Worm (Caenorhabditis elegans) whole organism, L4 larva: ENCODE results near the gene ceh-19.
A peak's percentile ranks its signal among the peaks of the same experiment; 100 is the strongest.

Source experiments
- D1046.2 ChIP-seq: fragments of 200-800 bp; sonication (Bioruptor generic); IDR thresholded peaks from 2 replicates; pipeline ENCODE4 v1.3.6; 2022; ENCODE audit warnings: missing genetic modification characterization, missing compliant biosample characterization
- F10B5.3 ChIP-seq: sonication (generic microtip); optimal IDR thresholded peaks from 2 replicates; lab custom pipeline; 2016; ENCODE audit warnings: mild to moderate bottlenecking, missing genetic modification characterization, missing compliant biosample characterization
- F26F4.8 ChIP-seq: fragments of 200-800 bp; sonication (Bioruptor generic); conservative IDR thresholded peaks from 2 replicates; pipeline ENCODE4 v1.3.6; 2022; ENCODE audit warnings: missing genetic modification characterization, missing compliant biosample characterization
- F44E2.7 ChIP-seq: fragments of 200-800 bp; sonication (Bioruptor generic); IDR thresholded peaks from 2 replicates; pipeline ENCODE4 v2.1.2; 2022; ENCODE audit warnings: missing genetic modification characterization, missing compliant biosample characterization
- Y75B8A.6 ChIP-seq: fragments of 200-800 bp; sonication (Bioruptor generic); IDR thresholded peaks from 2 replicates; pipeline ENCODE4 v1.3.6; 2022; ENCODE audit warnings: missing genetic modification reagents, missing genetic modification characterization, missing compliant biosample characterization
- ZK337.2 ChIP-seq: fragments of 200-800 bp; sonication (Bioruptor generic); IDR thresholded peaks from 2 replicates; pipeline ENCODE4 v1.3.6; 2022; ENCODE audit warnings: missing genetic modification reagents, missing genetic modification characterization, missing compliant biosample characterization
- ZK546.5 ChIP-seq, 2 experiments: sonication (generic microtip); optimal IDR thresholded peaks; 2 replicates each; lab custom pipeline; 2017; ENCODE audit warnings: missing biosample characterization in 2 of 2, missing genetic modification characterization in 2 of 2
- ama-1 ChIP-seq: fragments of 150-350 bp; optimal IDR thresholded peaks from 2 replicates; lab custom pipeline; 2014; ENCODE audit warnings: inconsistent platforms, mixed read lengths
- ceh-20 ChIP-seq: fragments of 200-800 bp; sonication (Bioruptor generic); IDR thresholded peaks from 2 replicates; pipeline ENCODE4 v1.3.6; 2022; ENCODE audit warnings: missing genetic modification reagents, missing genetic modification characterization, missing compliant biosample characterization
- ceh-28 ChIP-seq: fragments of 150-350 bp; optimal IDR thresholded peaks from 2 replicates; lab custom pipeline; 2014; ENCODE audit warnings: missing biosample characterization, missing genetic modification reagents, missing genetic modification characterization
- ceh-82 ChIP-seq: sonication (generic microtip); optimal IDR thresholded peaks from 2 replicates; lab custom pipeline; 2017; ENCODE audit warnings: missing biosample characterization, missing genetic modification characterization
- cey-2 ChIP-seq: sonication (generic microtip); optimal IDR thresholded peaks from 3 replicates; lab custom pipeline; 2017; ENCODE audit warnings: missing genetic modification characterization, mild to moderate bottlenecking, missing compliant biosample characterization, antibody characterized with exemption, borderline replicate concordance; ENCODE audit not compliant: insufficient read depth
- ctbp-1 ChIP-seq: fragments of 200-800 bp; sonication (Bioruptor generic); IDR thresholded peaks from 2 replicates; pipeline ENCODE4 v1.3.6; 2022; ENCODE audit warnings: missing genetic modification reagents, missing genetic modification characterization, missing compliant biosample characterization
- daf-8 ChIP-seq: fragments of 200-800 bp; sonication (Bioruptor generic); IDR thresholded peaks from 2 replicates; pipeline ENCODE4 v1.3.6; 2022; ENCODE audit warnings: missing genetic modification characterization, missing compliant biosample characterization
- duxl-1 ChIP-seq: sonication (generic microtip); optimal IDR thresholded peaks from 2 replicates; lab custom pipeline; 2016; ENCODE audit warnings: mild to moderate bottlenecking, missing genetic modification characterization, moderate library complexity, missing compliant biosample characterization; ENCODE audit not compliant: poor library complexity
- egl-27 ChIP-seq: sonication (generic microtip); optimal IDR thresholded peaks from 3 replicates; lab custom pipeline; 2017; ENCODE audit warnings: missing biosample characterization, missing genetic modification reagents, missing genetic modification characterization
- egl-43 ChIP-seq: fragments of 200-800 bp; sonication (Bioruptor generic); IDR thresholded peaks from 2 replicates; pipeline ENCODE4 v1.3.6; 2022; ENCODE audit warnings: missing genetic modification reagents, missing genetic modification characterization, missing compliant biosample characterization
- fos-1 ChIP-seq: fragments of 150-350 bp; optimal IDR thresholded peaks from 2 replicates; lab custom pipeline; 2014; ENCODE audit warnings: missing biosample characterization, missing genetic modification characterization
- hlh-11 ChIP-seq: fragments of 200-800 bp; sonication (Bioruptor generic); optimal IDR thresholded peaks from 2 replicates; lab custom pipeline; 2018; ENCODE audit warnings: mild to moderate bottlenecking, missing genetic modification characterization, missing compliant biosample characterization
- lim-7 ChIP-seq: fragments of 200-800 bp; sonication (Bioruptor generic); IDR thresholded peaks from 2 replicates; pipeline ENCODE4 v1.3.6; 2022; ENCODE audit warnings: missing genetic modification characterization, missing compliant biosample characterization
- lin-1 ChIP-seq: fragments of 200-800 bp; sonication (Bioruptor generic); IDR thresholded peaks from 2 replicates; pipeline ENCODE4 v1.3.6; 2022; ENCODE audit warnings: missing genetic modification reagents, missing genetic modification characterization, missing compliant biosample characterization
- lin-13 ChIP-seq: fragments of 150-350 bp; optimal IDR thresholded peaks from 2 replicates; lab custom pipeline; 2014; ENCODE audit warnings: missing biosample characterization, missing genetic modification reagents, missing genetic modification characterization
- lir-3 ChIP-seq: sonication (generic microtip); optimal IDR thresholded peaks from 2 replicates; lab custom pipeline; 2016; ENCODE audit warnings: mild to moderate bottlenecking, missing genetic modification characterization, missing compliant biosample characterization
- mdt-29 ChIP-seq: fragments of 200-800 bp; sonication (Bioruptor generic); IDR thresholded peaks from 2 replicates; pipeline ENCODE4 v1.3.6; 2022; ENCODE audit warnings: missing genetic modification reagents, missing genetic modification characterization, missing compliant biosample characterization
- nhr-11 ChIP-seq: fragments of 150-350 bp; optimal IDR thresholded peaks from 2 replicates; lab custom pipeline; 2014; ENCODE audit warnings: missing biosample characterization, missing genetic modification characterization
- nhr-25 ChIP-seq: sonication (generic microtip); optimal IDR thresholded peaks from 2 replicates; lab custom pipeline; 2017; ENCODE audit warnings: missing genetic modification characterization, mild to moderate bottlenecking, missing compliant biosample characterization, antibody characterized with exemption, moderate library complexity, borderline replicate concordance; ENCODE audit not compliant: insufficient read depth
- nhr-42 ChIP-seq: fragments of 200-800 bp; sonication (Bioruptor generic); IDR thresholded peaks from 2 replicates; pipeline ENCODE4 v1.3.6; 2022; ENCODE audit warnings: missing genetic modification characterization, missing compliant biosample characterization
- nhr-6 ChIP-seq: fragments of 150-350 bp; optimal IDR thresholded peaks from 2 replicates; lab custom pipeline; 2014; ENCODE audit warnings: missing biosample characterization, missing genetic modification characterization
- nhr-77 ChIP-seq: fragments of 150-350 bp; optimal IDR thresholded peaks from 2 replicates; lab custom pipeline; 2014; ENCODE audit warnings: missing biosample characterization, missing genetic modification characterization
- php-3 ChIP-seq: fragments of 200-800 bp; sonication (Bioruptor generic); IDR thresholded peaks from 2 replicates; pipeline ENCODE4 v1.3.6; 2022; ENCODE audit warnings: missing genetic modification reagents, missing genetic modification characterization, missing compliant biosample characterization
- sdz-12 ChIP-seq: fragments of 200-800 bp; sonication (Bioruptor generic); optimal IDR thresholded peaks from 2 replicates; lab custom pipeline; 2018; ENCODE audit warnings: mild to moderate bottlenecking, missing genetic modification characterization, missing compliant biosample characterization
- skn-1 ChIP-seq: fragments of 150-350 bp; optimal IDR thresholded peaks from 2 replicates; lab custom pipeline; 2014; ENCODE audit warnings: missing biosample characterization, missing genetic modification characterization
- spr-1 ChIP-seq: sonication (generic microtip); optimal IDR thresholded peaks from 2 replicates; lab custom pipeline; 2016; ENCODE audit warnings: mild to moderate bottlenecking, missing genetic modification characterization, missing compliant biosample characterization
- spr-3 ChIP-seq: fragments of 200-800 bp; sonication (Bioruptor generic); optimal IDR thresholded peaks from 2 replicates; lab custom pipeline; 2018; ENCODE audit warnings: mild to moderate bottlenecking, missing genetic modification characterization, missing compliant biosample characterization
- unc-62 ChIP-seq, 3 experiments: fragments of 150-350 bp in 1 of 3; sonication (generic microtip); optimal IDR thresholded peaks in 2 of 3; peaks in 1 of 3; 1 replicate in 1 of 3; 2 replicates in 2 of 3; lab custom pipeline; 2014 to 2017; ENCODE audit warnings: missing biosample characterization in 3 of 3, missing genetic modification characterization in 3 of 3, missing genetic modification reagents in 3 of 3, missing genotype in 1 of 3
- vab-7 ChIP-seq: fragments of 200-800 bp; sonication (Bioruptor generic); IDR thresholded peaks from 2 replicates; pipeline ENCODE4 v1.3.6; 2022; ENCODE audit warnings: missing genetic modification reagents, missing genetic modification characterization, missing compliant biosample characterization
- zfp-2 ChIP-seq: sonication (generic microtip); optimal IDR thresholded peaks from 2 replicates; lab custom pipeline; 2016; ENCODE audit warnings: mild to moderate bottlenecking, missing genetic modification characterization, missing compliant biosample characterization
- zfp-3 ChIP-seq: fragments of 200-800 bp; sonication (Bioruptor generic); conservative IDR thresholded peaks from 2 replicates; pipeline ENCODE4 v1.3.6; 2022; ENCODE audit warnings: missing genetic modification reagents, missing genetic modification characterization, missing compliant biosample characterization
- zip-2 ChIP-seq: fragments of 150-350 bp; optimal IDR thresholded peaks from 2 replicates; lab custom pipeline; 2014; ENCODE audit warnings: missing biosample characterization, missing genetic modification characterization
- ztf-11 ChIP-seq: fragments of 150-350 bp; optimal IDR thresholded peaks from 2 replicates; lab custom pipeline; 2014; ENCODE audit warnings: missing biosample characterization, missing genetic modification characterization

The ceh-19 gene

DNA sequence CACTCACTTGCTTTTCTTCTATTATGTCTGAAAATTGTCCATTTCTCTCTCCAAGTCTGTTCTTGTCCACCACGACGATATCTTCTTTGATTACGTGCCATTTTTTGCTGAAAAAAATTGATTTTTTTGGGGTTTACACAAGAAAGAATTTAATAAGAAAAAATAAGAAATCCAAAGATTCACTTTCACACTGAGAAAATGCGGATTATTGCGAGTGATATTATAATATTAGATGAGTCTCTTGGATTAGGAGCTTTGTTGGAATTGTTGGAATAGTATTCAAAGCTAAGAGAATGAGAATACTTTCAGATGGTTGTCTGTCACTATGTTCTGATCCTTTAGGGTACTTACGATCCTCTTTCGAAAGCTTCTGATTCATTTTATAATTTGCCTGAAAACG, 16.9 kb downstream of the ceh-19 start, which contains the start of gene F20D12.7:
Gene F20D12.7 (minus strand): TSS at position 101 of the 400 bp plus-strand sequence.
- TF ChIP-seq lir-3 (tag; lab: Kevin White, UChicago) (no peak), skn-1 (tag; lab: Kevin White, UChicago) (no peak), spr-1 (tag; lab: Kevin White, UChicago) (no peak), sdz-12 (no peak), vab-7 (no peak), fos-1 (tag; lab: Kevin White, UChicago) (no peak), duxl-1 (tag; lab: Kevin White, UChicago) (no peak), ctbp-1 (no peak), hlh-11 (tag; lab: Kevin White, UChicago) (no peak), nhr-11 (no peak)
- TF ChIP-seq, all 104 proteins: peak for 0

DNA sequence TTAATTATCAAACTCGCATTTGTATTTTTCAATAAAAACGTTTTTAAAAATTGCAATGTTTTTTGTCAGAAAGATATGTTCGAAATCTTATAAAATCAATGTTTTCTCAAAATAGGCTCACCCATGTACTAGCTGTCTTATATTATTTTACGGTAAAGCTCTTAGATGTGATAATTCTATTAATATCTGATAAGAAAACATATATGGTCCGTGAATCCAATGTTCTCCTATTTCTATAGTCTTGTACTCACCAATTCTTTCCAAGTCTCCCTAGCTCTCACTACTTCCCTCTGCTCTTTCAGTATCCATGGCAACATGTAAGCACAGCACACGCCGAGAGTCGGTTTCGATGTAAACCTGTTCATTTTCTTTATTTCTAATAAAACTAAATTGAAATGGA, 22.0 kb downstream of the ceh-19 start, which contains the start of gene bbs-2:
Gene bbs-2 (plus strand): TSS at position 301 of the 400 bp plus-strand sequence.
- no peak for TF ChIP-seq ZK337.2 (GFP tag; lab: Robert Waterston, UW)
- no peak for TF ChIP-seq lim-7 (GFP tag; lab: Robert Waterston, UW)
- TF ChIP-seq sdz-12: no peak
- no peak for TF ChIP-seq ceh-82
- TF ChIP-seq cey-2 (tag; lab: Kevin White, UChicago): no peak
- TF ChIP-seq skn-1 (tag; lab: Kevin White, UChicago): no peak
- TF ChIP-seq F44E2.7: no peak
- TF ChIP-seq lin-1 (GFP tag; lab: Robert Waterston, UW): no peak
- no peak for TF ChIP-seq ceh-20
- TF ChIP-seq egl-43: no peak
- no peak for TF ChIP-seq zip-2
- no peak for TF ChIP-seq ceh-28 (tag; lab: Kevin White, UChicago)
- no peak for TF ChIP-seq nhr-42
- TF ChIP-seq ztf-11 (tag; lab: Kevin White, UChicago): no peak
- no peak for TF ChIP-seq ZK546.5 (tag; optimal IDR thresholded peaks at IDR 0.05; lab: Kevin White, UChicago)

DNA sequence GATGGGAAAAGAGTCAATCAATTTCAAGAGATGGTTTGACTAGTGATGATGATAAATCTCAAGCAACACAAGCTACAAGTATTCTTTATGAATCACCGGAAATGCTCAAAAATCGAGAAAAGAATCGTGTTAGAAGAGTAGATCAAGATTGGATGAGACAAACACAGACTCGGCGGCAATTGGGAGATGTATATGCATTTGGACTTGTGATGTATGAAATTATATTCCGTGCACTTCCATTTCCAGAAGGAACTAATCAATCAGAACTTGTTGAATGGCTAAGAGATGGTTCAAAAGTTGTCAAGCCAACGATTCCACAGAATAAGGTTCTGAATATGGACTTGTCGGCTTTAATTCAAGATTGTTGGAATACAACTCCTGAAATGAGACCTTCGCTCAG, 23.9 kb downstream of the ceh-19 start:
- TF ChIP-seq zfp-2: no peak
- no peak for TF ChIP-seq spr-3 (GFP tag; lab: Kevin White, UChicago)
- no peak for TF ChIP-seq mdt-29
- TF ChIP-seq unc-62 (GFP tag; optimal IDR thresholded peaks at IDR 0.05 in 1 of 2; lab: Kevin White, UChicago): peak in 1 of 2 experiments; percentile 92
- TF ChIP-seq unc-62 (tag; optimal IDR thresholded peaks at IDR 0.05; lab: Kevin White, UChicago): no peak
- no peak for TF ChIP-seq ceh-20
- TF ChIP-seq ctbp-1: no peak

DNA sequence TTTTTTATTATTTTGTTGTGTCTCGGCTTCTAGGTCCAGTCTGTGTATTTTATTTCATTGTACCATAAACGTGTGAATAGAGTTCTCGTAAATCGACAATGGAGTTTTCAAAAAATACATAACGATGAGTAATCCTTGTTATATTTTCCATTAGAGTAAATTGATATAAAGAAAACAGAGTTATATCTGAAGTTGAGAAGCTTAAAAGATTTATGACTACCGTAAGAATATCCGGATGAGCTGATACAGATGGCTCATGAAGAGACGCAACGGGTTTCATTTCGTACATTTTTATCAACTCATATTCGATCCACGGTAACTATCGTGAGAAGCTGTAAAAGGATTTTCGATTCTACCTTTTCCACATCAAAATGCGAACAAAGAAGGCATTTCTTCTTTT, 27.9 kb downstream of the ceh-19 start, which contains the start of gene gcy-8:
Gene gcy-8 (plus strand): TSS at position 301 of the 400 bp plus-strand sequence.
- TF ChIP-seq Y75B8A.6 (GFP tag; lab: Robert Waterston, UW) (no peak), daf-8 (no peak), nhr-25 (tag; lab: Kevin White, UChicago) (no peak), lin-13 (GFP tag; lab: Kevin White, UChicago) (no peak), nhr-6 (tag; lab: Kevin White, UChicago) (no peak), F10B5.3 (no peak), spr-3 (GFP tag; lab: Kevin White, UChicago) (no peak), zfp-2 (no peak), ama-1 (lab: Kevin White, UChicago) (no peak), cey-2 (tag; lab: Kevin White, UChicago) (no peak), egl-27 (tag; lab: Kevin White, UChicago) (no peak), F26F4.8 (no peak), ZK546.5 (tag; optimal IDR thresholded peaks at IDR 0.05; lab: Kevin White, UChicago) (no peak), php-3 (GFP tag; lab: Robert Waterston, UW) (no peak), zfp-3 (GFP tag; lab: Robert Waterston, UW) (no peak), D1046.2 (no peak), nhr-77 (no peak)
